Fruit fly (Drosophila melanogaster) whole organism, embryonic: ENCODE data around the gene CstF64.

Source experiments
- CG10431 ChIP-seq: fragments of 200-800 bp; sonication (Bioruptor generic); optimal IDR thresholded peaks from 3 replicates; lab custom pipeline; 2018; ENCODE audit warnings: missing biosample characterization, mild to moderate bottlenecking, missing genetic modification characterization
- CG13287 ChIP-seq: fragments of 200-800 bp; sonication (Bioruptor generic); IDR thresholded peaks from 2 replicates; pipeline ENCODE4 v1.3.6; 2022; ENCODE audit warnings: missing biosample characterization, missing genetic modification characterization; ENCODE audit not compliant: partially characterized antibody
- CG13296 ChIP-seq: fragments of 200-800 bp; sonication (Bioruptor generic); optimal IDR thresholded peaks from 3 replicates; lab custom pipeline; 2018; ENCODE audit warnings: missing biosample characterization, mild to moderate bottlenecking, missing genetic modification characterization
- CG16779 ChIP-seq: fragments of 200-800 bp; sonication (Bioruptor generic); IDR thresholded peaks from 2 replicates; pipeline ENCODE4 v1.3.6; 2022; ENCODE audit warnings: missing biosample characterization, missing genetic modification characterization
- CG3281 ChIP-seq: fragments of 200-800 bp; sonication (Bioruptor generic); optimal IDR thresholded peaks from 3 replicates; lab custom pipeline; 2017; ENCODE audit warnings: missing biosample characterization, mild to moderate bottlenecking, missing genetic modification characterization
- CG4328 ChIP-seq: fragments of 200-800 bp; sonication (Bioruptor generic); optimal IDR thresholded peaks from 3 replicates; lab custom pipeline; 2017; ENCODE audit warnings: missing biosample characterization, missing genetic modification reagents, missing genetic modification characterization
- Dll ChIP-seq: fragments of 200-800 bp; sonication (Bioruptor generic); IDR thresholded peaks from 4 replicates; pipeline ENCODE4 v1.3.6; 2022; ENCODE audit warnings: missing biosample characterization, missing genetic modification characterization; ENCODE audit not compliant: partially characterized antibody
- ftz-f1 ChIP-seq: fragments of 200-800 bp; sonication (Bioruptor generic); optimal IDR thresholded peaks from 2 replicates; lab custom pipeline; 2016; ENCODE audit warnings: missing biosample characterization, missing genetic modification characterization
- ham ChIP-seq: fragments of 200-800 bp; sonication (Bioruptor generic); IDR thresholded peaks from 2 replicates; pipeline ENCODE4 v1.3.6; 2022; ENCODE audit warnings: missing biosample characterization, missing genetic modification characterization
- jigr1 ChIP-seq: fragments of 200-800 bp; sonication (Bioruptor generic); IDR thresholded peaks from 3 replicates; pipeline ENCODE4 v1.3.6; 2022; ENCODE audit warnings: missing biosample characterization, missing genetic modification characterization

DNA sequence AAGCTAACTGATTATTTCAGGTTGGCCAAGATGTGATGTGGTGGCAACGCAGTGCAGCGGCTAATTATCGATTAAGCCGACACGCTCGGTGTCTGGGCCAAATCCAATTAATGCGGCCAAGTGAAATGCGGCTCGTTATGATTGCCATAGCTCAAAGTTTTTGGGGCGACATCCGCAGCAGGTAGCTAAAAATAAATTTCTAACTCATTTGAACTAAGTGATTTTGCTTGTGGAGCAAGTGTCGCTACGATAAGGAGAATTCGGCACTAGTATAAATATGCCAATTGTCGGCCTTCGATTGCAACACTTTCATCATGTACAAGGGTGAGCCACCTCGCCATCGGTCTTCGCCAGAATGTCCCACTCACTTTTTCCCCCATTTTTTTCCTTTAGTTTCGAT is 35.5 kb downstream of the CstF64 start, which contains the start of gene CG34282:
- TF ChIP-seq CG4328 (no peak), CG3281 (GFP tag; lab: Kevin White, UChicago) (no peak), CG10431 (GFP tag; lab: Kevin White, UChicago) (no peak), ftz-f1 (no peak), jigr1 (no peak), CG13287 (GFP tag; lab: Robert Waterston, UW) (no peak), CG13296 (GFP tag; lab: Kevin White, UChicago) (no peak), Dll (GFP tag; lab: Robert Waterston, UW) (no peak), CG16779 (no peak), ham (GFP tag; lab: Robert Waterston, UW) (no peak)
